1 fruit fly cellular context compared by ENCODE assay signal in the genomic region with DNA sequence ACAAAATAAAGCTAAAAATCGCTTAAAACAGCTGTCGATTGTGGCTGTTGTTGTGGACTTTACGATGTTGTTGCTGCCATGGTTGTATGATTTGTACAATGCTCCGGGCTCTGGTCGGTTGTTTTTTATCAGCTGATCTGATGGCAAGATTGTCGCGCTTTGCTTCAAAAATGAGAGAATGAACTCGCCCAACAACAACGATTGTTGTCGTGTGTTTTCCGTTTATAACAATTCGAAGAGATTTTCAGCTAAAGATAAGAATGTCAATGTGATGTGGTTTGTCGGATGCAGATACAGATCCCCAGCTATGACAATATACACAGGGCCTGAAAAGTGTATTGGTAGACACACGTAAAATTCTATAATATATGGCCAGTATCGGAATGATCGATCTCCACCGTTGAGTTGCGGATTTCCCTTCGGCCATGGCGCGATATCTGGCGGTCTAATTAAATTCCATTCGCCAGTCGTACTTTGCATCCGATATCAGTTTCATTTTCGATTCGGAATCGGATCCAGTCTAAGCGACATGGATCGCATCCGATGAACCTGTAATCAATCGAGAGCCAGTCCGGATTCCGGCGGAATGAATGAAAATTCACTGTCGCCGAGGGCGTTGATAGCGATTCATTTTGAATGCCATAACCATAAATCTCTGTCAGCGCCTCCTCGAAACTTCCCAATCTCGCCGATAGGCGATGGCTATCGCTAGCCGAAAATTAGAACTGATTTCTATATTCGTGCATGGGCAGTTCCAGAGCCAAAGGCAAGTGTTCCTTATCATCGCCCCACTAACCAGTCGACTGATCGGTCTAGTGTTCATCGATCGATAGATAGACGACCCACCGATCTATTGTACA.
TF ChIP-seq lines count a peak whose summit lies in the region.

No protein-coding gene starts in this region.

TF ChIP-seq in whole organism, embryonic, 481 proteins besides CTCF, POLR2A, EP300 and RAD21 (continued from another document):
- TF ChIP-seq CG8478 (optimal IDR thresholded peaks at IDR 0.05; lab: Kevin White, UChicago) (no peak), CG34376 (GFP tag; optimal IDR thresholded peaks at IDR 0.05; lab: Kevin White, UChicago) (peak; percentile 81), so (GFP tag; IDR thresholded peaks at IDR 0.05; lab: Robert Waterston, UW) (0 out of 3 replicates have a peak, but pooled peaks have one; percentile 34), sens (GFP tag; lab: Kevin White, UChicago) (peak; percentile 15), Doc2 (GFP tag; IDR thresholded peaks at IDR 0.05; lab: Robert Waterston, UW) (no peak), GATAe (GFP tag; conservative IDR thresholded peaks at IDR 0.05; lab: Robert Waterston, UW) (peak; percentile 57; the same call in 1 of the 2 replicates), Poxn (GFP tag; IDR thresholded peaks at IDR 0.05; lab: Robert Waterston, UW) (no peak), sens-2 (GFP tag; IDR thresholded peaks at IDR 0.05; lab: Robert Waterston, UW) (peak; percentile 85), CG15269 (tag; optimal IDR thresholded peaks at IDR 0.05; lab: Kevin White, UChicago) (peak; percentile 6), MESR4 (GFP tag; optimal IDR thresholded peaks at IDR 0.05; lab: Kevin White, UChicago) (no peak), sd (tag; optimal IDR thresholded peaks at IDR 0.05; lab: Kevin White, UChicago) (peak; percentile 40), ftz-f1 (GFP tag; optimal IDR thresholded peaks at IDR 0.05; lab: Kevin White, UChicago) (peak; percentile 17)
